Worm (Caenorhabditis elegans): ENCODE data around the gene Y54F10BM.12.

The Y54F10BM.12 gene

ce11 chrIII:2328612-2329011 is 867 bp downstream of the Y54F10BM.12 start:
- TF ChIP-seq aly-2 (tag; optimal IDR thresholded peaks at IDR 0.05) (no peak), ceh-28 (tag; optimal IDR thresholded peaks at IDR 0.05) (peak; percentile 86), skn-1 (tag; optimal IDR thresholded peaks at IDR 0.05) (no peak)

ce11 chrIII:2324703-2325102 is 4.8 kb downstream of the Y54F10BM.12 start:
- TF ChIP-seq nhr-77 (tag; optimal IDR thresholded peaks at IDR 0.05) (no peak), nfya-1 (tag; optimal IDR thresholded peaks at IDR 0.05; ENCODE audit: insufficient read depth) (peak; percentile 89)

- TF ChIP-seq nhr-77 (tag; optimal IDR thresholded peaks at IDR 0.05): no peak
- no peak for TF ChIP-seq lin-15B (tag; optimal IDR thresholded peaks at IDR 0.05)
- TF ChIP-seq nhr-76 (tag; optimal IDR thresholded peaks at IDR 0.05): no peak
- TF ChIP-seq daf-12 (tag; optimal IDR thresholded peaks at IDR 0.05): no peak
- no peak for TF ChIP-seq R02D3.7 (tag; optimal IDR thresholded peaks at IDR 0.05)
- TF ChIP-seq aly-2 (tag; optimal IDR thresholded peaks at IDR 0.05): no peak
- no peak for TF ChIP-seq jun-1 (tag; optimal IDR thresholded peaks at IDR 0.05)
- TF ChIP-seq nfya-1 (tag; optimal IDR thresholded peaks at IDR 0.05; ENCODE audit: insufficient read depth): no peak
- no peak for TF ChIP-seq ZK546.5 (tag; optimal IDR thresholded peaks at IDR 0.05)
- TF ChIP-seq unc-62 (GFP tag; optimal IDR thresholded peaks at IDR 0.05): no peak
- no peak for TF ChIP-seq egl-5 (tag; optimal IDR thresholded peaks at IDR 0.05)
- no peak for TF ChIP-seq elt-2 (tag; optimal IDR thresholded peaks at IDR 0.05)
- no peak for TF ChIP-seq tbx-2 (tag; optimal IDR thresholded peaks at IDR 0.05)
- no peak for TF ChIP-seq nhr-237 (tag; optimal IDR thresholded peaks at IDR 0.05)
- no peak for TF ChIP-seq nhr-11 (tag; optimal IDR thresholded peaks at IDR 0.05)
- TF ChIP-seq ceh-82 (tag; optimal IDR thresholded peaks at IDR 0.05): no peak
- TF ChIP-seq nhr-67 (tag; optimal IDR thresholded peaks at IDR 0.05): no peak
These were observed 13.0 kb downstream of the Y54F10BM.12 start for ce11 chrIII:2316439-2316838.

DNA sequence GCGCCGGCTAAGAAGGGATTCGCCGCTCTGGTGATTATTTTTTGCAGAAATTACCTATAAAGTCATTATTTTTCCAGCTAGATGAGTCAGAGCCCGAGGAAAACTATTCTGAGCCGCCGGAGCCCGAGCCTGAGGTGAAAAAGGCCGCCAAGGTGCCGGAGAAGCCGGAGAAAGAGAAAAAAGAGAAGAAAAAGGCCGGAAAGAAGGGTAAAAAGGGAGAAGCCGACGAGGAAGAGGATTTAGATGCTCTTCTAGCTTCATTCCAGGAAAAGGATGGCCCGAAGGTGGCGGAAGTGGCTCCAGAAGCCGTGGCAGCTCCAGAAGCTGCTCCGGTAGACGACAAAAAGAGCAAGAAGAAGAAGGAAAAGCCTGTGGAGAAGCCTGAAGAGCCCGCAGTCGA is 14.8 kb downstream of the Y54F10BM.12 start:
- TF ChIP-seq mdl-1 (tag; optimal IDR thresholded peaks at IDR 0.05) (no peak), fkh-10 (GFP tag; optimal IDR thresholded peaks at IDR 0.05) (no peak), R02D3.7 (tag; optimal IDR thresholded peaks at IDR 0.05) (no peak), jun-1 (tag; optimal IDR thresholded peaks at IDR 0.05) (no peak), lin-15B (tag; optimal IDR thresholded peaks at IDR 0.05) (no peak), lsy-12 (tag; optimal IDR thresholded peaks at IDR 0.05) (no peak), ceh-16 (tag; optimal IDR thresholded peaks at IDR 0.05) (no peak), nhr-28 (tag; optimal IDR thresholded peaks at IDR 0.05) (no peak), nhr-77 (tag; optimal IDR thresholded peaks at IDR 0.05) (no peak), elt-1 (tag; optimal IDR thresholded peaks at IDR 0.05) (no peak), ama-1 (optimal IDR thresholded peaks at IDR 0.05) (no peak), unc-62 (GFP tag; optimal IDR thresholded peaks at IDR 0.05) (no peak), hmg-11 (tag; optimal IDR thresholded peaks at IDR 0.05) (no peak), ceh-9 (tag; optimal IDR thresholded peaks at IDR 0.05) (no peak), nhr-43 (tag; optimal IDR thresholded peaks at IDR 0.05; ENCODE audit: poor library complexity, severe bottlenecking) (no peak)

DNA sequence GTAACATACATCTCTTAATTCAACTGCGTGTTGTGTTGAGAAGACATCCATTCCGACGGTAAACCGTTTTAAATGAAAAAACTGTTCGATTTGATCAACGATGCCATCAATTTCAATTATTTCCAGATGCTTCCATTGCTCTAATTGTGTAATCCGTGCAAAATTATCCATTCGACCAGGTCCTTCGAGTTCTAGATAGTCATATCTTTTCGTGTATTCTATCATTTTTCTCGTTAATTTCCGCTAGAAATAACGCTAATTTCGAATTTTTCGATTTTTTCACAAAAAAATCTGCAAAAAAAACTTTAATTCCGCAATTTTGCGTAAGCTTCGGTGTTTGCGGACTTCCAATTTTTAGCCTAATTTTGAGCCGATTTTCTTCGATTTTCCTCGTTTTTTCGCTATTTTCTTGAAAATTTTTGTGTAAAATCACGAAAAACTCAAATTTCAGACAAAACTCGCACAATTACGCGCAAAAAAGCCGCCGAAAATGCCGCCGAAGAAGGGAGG is 15.4 kb downstream of the Y54F10BM.12 start, which contains the start of the genes fbxa-66 and iffb-1:
TSS of gene fbxa-66 (minus strand) at position 51 of the 510 bp plus-strand sequence.
TSS of gene iffb-1 (plus strand) at position 452 of the 510 bp plus-strand sequence.
- TF ChIP-seq hmg-11 (tag; optimal IDR thresholded peaks at IDR 0.05): peak; percentile 51
- no peak for TF ChIP-seq nhr-67 (tag; optimal IDR thresholded peaks at IDR 0.05)
- no peak for TF ChIP-seq nhr-77 (tag; optimal IDR thresholded peaks at IDR 0.05)
- no peak for TF ChIP-seq lin-39 (tag; optimal IDR thresholded peaks at IDR 0.05)
- TF ChIP-seq sea-2 (GFP tag; optimal IDR thresholded peaks at IDR 0.05): no peak
- no peak for TF ChIP-seq daf-12 (tag; optimal IDR thresholded peaks at IDR 0.05)
- TF ChIP-seq ceh-82 (tag; optimal IDR thresholded peaks at IDR 0.05): no peak
- TF ChIP-seq ceh-28 (tag; optimal IDR thresholded peaks at IDR 0.05): no peak
- TF ChIP-seq unc-62 (GFP tag; optimal IDR thresholded peaks at IDR 0.05): no peak
- TF ChIP-seq mdl-1 (tag; optimal IDR thresholded peaks at IDR 0.05): no peak
- no peak for TF ChIP-seq aly-2 (tag; optimal IDR thresholded peaks at IDR 0.05)
- no peak for TF ChIP-seq tbx-2 (tag; optimal IDR thresholded peaks at IDR 0.05)
- TF ChIP-seq pqm-1 (tag; optimal IDR thresholded peaks at IDR 0.05): no peak
- peak; percentile 24 for TF ChIP-seq pha-4 (tag; optimal IDR thresholded peaks at IDR 0.05)
